Worm (Caenorhabditis elegans): ENCODE data around the gene nspb-12.

Gene nspb-12

DNA sequence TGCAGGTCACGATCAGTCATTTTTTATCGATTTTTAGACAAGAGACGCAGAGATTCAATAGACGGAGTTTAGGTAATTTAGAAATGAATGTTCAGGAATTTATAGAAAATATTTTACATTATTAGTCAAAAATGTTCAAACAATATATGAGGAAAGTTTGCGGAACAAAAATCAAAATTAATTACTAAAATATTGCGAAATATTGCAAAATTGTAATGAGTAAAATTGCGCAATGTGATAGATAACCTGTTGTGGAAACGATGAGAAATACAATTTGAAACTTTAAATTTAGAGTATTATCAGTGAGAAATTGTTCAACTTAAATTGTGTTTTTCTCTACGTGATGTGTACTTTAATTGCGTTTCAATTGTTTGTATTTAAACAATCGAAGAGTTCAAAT lies 12.5 kb upstream of the nspb-12 start, which contains the start of gene F56D2.5:
Gene F56D2.5 (minus strand): TSS at position 371 of the 400 bp plus-strand sequence.
- TF ChIP-seq set-16 (GFP tag; IDR thresholded peaks at IDR 0.05) (no peak), hmg-1.1 (GFP tag; IDR thresholded peaks at IDR 0.05) (no peak), ztf-7 (tag; optimal IDR thresholded peaks at IDR 0.05) (peak; percentile 96), lsy-2 (tag; optimal IDR thresholded peaks at IDR 0.05) (peak in 1 of 2 experiments; percentile 5), zip-2 (tag; optimal IDR thresholded peaks at IDR 0.05) (peak; percentile 98), unc-62 (GFP tag; optimal IDR thresholded peaks at IDR 0.05 in 1 of 2) (peak in 1 of 2 experiments; percentile 29), unc-62 (tag; optimal IDR thresholded peaks at IDR 0.05) (no peak)

DNA sequence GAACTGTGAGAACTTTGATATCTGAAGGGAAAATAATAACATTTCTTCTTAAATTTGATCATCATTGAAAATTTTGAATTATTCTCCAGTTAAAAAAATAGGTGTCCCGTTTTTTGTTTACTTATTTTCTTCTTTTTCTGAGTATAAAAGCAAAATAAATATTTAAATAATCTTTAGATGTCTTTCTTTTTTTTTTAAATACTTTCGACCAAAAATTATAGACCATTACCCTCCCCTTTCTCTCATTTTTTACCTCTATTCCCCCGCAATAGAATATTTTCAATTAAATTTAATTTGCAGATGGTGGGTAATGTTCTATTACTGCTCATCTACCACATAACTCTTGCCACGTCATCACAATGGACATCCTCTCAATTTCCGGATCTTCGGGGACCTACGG lies 5.1 kb upstream of the nspb-12 start, which contains the start of gene molo-1:
Gene molo-1 (plus strand): TSS at position 301 of the 400 bp plus-strand sequence.
- TF ChIP-seq mes-2 (tag; optimal IDR thresholded peaks at IDR 0.05; ENCODE audit: poor library complexity, severe bottlenecking) (no peak), lir-3 (tag; optimal IDR thresholded peaks at IDR 0.05) (no peak), fos-1 (tag; optimal IDR thresholded peaks at IDR 0.05) (no peak)

DNA sequence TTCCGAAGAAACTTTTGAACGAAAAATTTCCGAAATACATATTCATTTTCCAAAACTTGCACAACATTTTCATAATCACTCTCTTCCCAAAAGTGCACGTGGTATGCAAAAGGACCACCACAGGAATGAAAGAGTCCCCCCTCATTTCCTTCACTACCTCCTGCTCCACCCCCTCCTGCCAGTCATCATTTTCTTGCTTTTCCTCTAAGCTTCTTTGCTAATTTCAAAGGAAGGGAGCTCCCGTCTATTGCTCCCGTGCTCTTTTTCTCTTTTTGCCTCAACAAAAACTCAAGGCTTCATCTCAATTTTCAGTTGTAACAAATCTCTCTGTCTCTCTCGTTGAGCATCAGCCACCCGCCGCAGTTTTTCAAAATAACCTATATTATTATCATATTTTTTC lies 4.2 kb upstream of the nspb-12 start:
- TF ChIP-seq aha-1 (tag), result peak; percentile 57
- TF ChIP-seq zfp-3 (GFP tag; conservative IDR thresholded peaks at IDR 0.05), result no peak
- peak; percentile 52 for TF ChIP-seq hlh-30 (tag; optimal IDR thresholded peaks at IDR 0.05; ENCODE audit: insufficient read depth)

DNA sequence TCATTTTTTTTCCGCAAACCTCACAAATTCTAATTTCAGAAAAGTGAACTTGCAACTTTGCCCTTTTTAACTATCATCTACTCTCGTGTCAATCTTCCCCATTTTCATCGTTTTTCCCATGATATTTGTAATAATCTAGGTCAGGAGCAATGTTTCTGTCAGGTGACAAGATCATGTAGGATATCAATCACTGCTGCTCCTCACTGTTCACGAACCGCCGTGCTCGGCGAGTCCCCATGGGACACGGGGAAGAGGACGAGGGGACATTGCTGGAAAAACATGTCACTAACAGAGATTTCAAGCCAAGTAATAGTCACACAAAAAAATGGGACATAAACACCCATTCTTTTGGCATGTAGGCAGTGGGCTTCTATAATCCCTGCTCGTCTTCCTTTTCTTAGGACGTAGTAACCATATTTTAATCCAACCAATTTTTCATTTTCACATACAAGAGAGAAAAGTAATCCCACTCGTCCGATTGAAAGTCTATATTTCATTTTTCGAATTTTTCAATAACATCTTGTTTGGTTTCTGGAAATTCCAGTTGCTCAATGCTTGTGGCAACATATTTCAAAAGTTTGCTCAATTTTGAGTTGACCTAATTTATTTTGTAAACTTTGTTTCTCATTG lies 2.4 kb upstream of the nspb-12 start:
- TF ChIP-seq nhr-76 (tag; optimal IDR thresholded peaks at IDR 0.05), result no peak
- peak; percentile 48; the same call in 1 of the 2 replicates for TF ChIP-seq ceh-20 (GFP tag; IDR thresholded peaks at IDR 0.05)
- TF ChIP-seq hlh-30 (tag; optimal IDR thresholded peaks at IDR 0.05; ENCODE audit: insufficient read depth), result peak; percentile 10
- peak in 1 of 2 experiments; percentile 86 for TF ChIP-seq unc-62 (GFP tag; optimal IDR thresholded peaks at IDR 0.05 in 1 of 2)
- no peak for TF ChIP-seq unc-62 (tag; optimal IDR thresholded peaks at IDR 0.05)
- no peak for TF ChIP-seq ceh-82 (tag; optimal IDR thresholded peaks at IDR 0.05)
- no peak for TF ChIP-seq mep-1 (tag; optimal IDR thresholded peaks at IDR 0.05)

DNA sequence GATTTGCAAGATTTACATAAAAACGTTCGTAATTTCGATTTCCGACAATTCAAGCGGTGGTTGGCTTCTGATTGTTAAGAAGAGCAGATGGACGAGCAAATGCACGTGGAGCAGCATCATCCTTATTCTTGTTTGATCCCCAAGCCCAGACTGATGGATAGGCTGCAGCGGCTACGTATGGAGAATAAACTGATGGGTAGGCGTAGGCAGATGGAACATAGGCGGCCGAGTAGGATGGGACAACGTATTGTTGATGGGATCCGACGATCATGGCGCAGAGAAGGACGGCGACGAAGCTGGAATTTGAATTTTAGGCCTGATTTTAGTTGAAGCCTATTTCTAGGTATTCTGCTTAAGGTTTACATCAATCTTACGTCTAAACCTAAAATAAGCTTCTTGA lies 314 bp downstream of the nspb-12 start:
- TF ChIP-seq arid-1 (GFP tag; conservative IDR thresholded peaks at IDR 0.05) (0 out of 2 replicates have a peak, but pooled peaks have one; percentile 35), F10B5.3 (tag; optimal IDR thresholded peaks at IDR 0.05) (no peak), egl-43 (GFP tag; IDR thresholded peaks at IDR 0.05) (peak; percentile 55; the same call in 1 of the 2 replicates)

DNA sequence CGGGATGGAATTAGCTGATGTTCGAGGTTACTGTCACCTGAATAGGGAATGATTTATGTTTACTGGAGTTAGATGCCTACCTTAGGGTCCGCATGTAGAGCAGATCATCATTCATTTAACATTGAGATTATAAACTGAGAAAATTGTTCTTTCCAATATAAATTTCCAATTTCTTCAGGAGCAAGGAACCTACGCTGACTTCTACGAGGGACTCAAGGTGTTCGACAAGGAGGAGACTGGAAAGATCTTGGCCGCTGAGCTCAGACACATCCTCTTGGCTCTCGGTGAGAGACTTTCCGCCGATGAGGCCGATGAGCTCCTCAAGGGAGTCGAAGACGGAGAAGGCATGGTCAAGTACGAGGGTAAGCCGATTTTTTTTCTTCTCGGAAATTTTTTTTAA lies 2.1 kb downstream of the nspb-12 start:
- TF ChIP-seq nhr-102 (tag; optimal IDR thresholded peaks at IDR 0.05), result no peak
- TF ChIP-seq Y5F2A.4 (GFP tag; optimal IDR thresholded peaks at IDR 0.05), result no peak
- peak; percentile 50 for TF ChIP-seq set-16 (GFP tag; IDR thresholded peaks at IDR 0.05)
- no peak for TF ChIP-seq hlh-30 (tag; optimal IDR thresholded peaks at IDR 0.05; ENCODE audit: insufficient read depth)
- TF ChIP-seq unc-62 (GFP tag; optimal IDR thresholded peaks at IDR 0.05 in 1 of 2), result peak in 1 of 2 experiments; percentile 68
- TF ChIP-seq unc-62 (tag; optimal IDR thresholded peaks at IDR 0.05), result no peak
- TF ChIP-seq lin-39 (tag; optimal IDR thresholded peaks at IDR 0.05), result no peak

DNA sequence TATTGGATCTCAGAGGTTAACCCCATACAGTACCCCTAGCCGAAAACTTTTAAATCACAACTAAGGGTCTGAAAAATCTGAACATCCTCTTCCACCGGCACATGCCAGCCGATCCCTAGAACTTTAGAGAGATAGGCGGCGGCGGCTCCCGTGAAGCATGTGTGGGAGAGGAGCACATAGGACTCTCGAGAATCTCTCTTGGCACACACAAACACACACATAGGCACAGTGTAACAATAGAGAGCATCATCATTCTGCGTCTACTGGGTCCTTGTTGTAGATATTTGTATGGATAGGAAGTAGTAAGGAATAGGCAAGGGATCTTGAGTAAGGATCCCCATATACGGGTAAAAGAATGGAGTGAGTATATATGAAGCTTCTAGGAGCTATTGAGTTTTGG lies 2.9 kb downstream of the nspb-12 start:
- TF ChIP-seq sdz-12 (GFP tag; optimal IDR thresholded peaks at IDR 0.05), result no peak

DNA sequence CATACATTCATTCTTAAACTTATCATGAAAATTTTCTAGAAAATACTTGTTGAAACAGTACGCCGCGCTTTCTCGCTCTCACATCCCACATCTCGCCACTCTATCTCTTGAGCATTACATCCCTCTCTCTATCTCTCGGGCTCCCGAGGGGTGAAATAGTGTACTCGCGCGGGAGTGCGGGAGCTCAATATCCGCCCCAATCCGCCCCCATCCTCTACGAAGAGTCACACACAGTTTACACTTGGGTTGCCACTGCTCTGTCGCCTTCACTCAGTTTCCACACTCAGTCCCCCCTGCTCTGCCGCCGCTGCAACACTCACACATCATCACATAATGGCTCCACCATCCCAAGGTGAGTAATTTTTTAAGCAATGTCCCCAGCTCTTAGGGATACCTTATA lies 3.8 kb downstream of the nspb-12 start, which contains the start of gene mlc-3:
Gene mlc-3 (plus strand): TSS at position 227 of the 400 bp plus-strand sequence.
- TF ChIP-seq lsy-2 (tag; optimal IDR thresholded peaks at IDR 0.05) (no peak), F49E8.2 (tag; optimal IDR thresholded peaks at IDR 0.05; ENCODE audit: borderline replicate concordance) (no peak), sdz-12 (GFP tag; optimal IDR thresholded peaks at IDR 0.05) (no peak), attf-4 (tag; optimal IDR thresholded peaks at IDR 0.05) (no peak), lim-7 (GFP tag; IDR thresholded peaks at IDR 0.05) (0 out of 2 replicates have a peak, but pooled peaks have one; percentile 16), set-16 (GFP tag; IDR thresholded peaks at IDR 0.05) (peak; percentile 43; the same call in 1 of the 2 replicates), aly-2 (tag; optimal IDR thresholded peaks at IDR 0.05) (no peak), ctbp-1 (GFP tag; IDR thresholded peaks at IDR 0.05) (no peak), ZK337.2 (GFP tag; IDR thresholded peaks at IDR 0.05) (0 out of 2 replicates have a peak, but pooled peaks have one; percentile 15), dmd-9 (GFP tag; IDR thresholded peaks at IDR 0.05) (no peak), hlh-11 (tag; optimal IDR thresholded peaks at IDR 0.05) (peak; percentile 36), unc-39 (tag; optimal IDR thresholded peaks at IDR 0.05) (no peak), D1046.2 (GFP tag; IDR thresholded peaks at IDR 0.05) (no peak), aha-1 (tag) (peak; percentile 20), ceh-32 (tag; optimal IDR thresholded peaks at IDR 0.05; ENCODE audit: poor library complexity) (no peak), rbr-2 (tag; optimal IDR thresholded peaks at IDR 0.05) (no peak), ama-1 (optimal IDR thresholded peaks at IDR 0.05) (no peak)
